Worm (Caenorhabditis elegans) whole organism, dauer: ENCODE results near the gene zig-11.

Source experiments
- unc-62 ChIP-seq: sonication (generic microtip); optimal IDR thresholded peaks from 2 replicates; lab custom pipeline; 2017; ENCODE audit warnings: missing biosample characterization, missing genetic modification reagents, missing genetic modification characterization

zig-11 gene

ce11 chrV:1886997-1887396 lies 5.7 kb downstream of the zig-11 start:
- no peak for TF ChIP-seq unc-62 (GFP tag; lab: Kevin White, UChicago)

- no peak for TF ChIP-seq unc-62 (GFP tag; lab: Kevin White, UChicago)
Observed at ce11 chrV:1883131-1883530, 9.6 kb downstream of the zig-11 start.

- no peak for TF ChIP-seq unc-62 (GFP tag; lab: Kevin White, UChicago)
Observed at ce11 chrV:1878030-1878429, 14.7 kb downstream of the zig-11 start.

- TF ChIP-seq unc-62 (GFP tag; lab: Kevin White, UChicago) = no peak
Observed at ce11 chrV:1875497-1875988, 17.2 kb downstream of the zig-11 start.

ce11 chrV:1874827-1875226 lies 17.9 kb downstream of the zig-11 start:
- no peak for TF ChIP-seq unc-62 (GFP tag; lab: Kevin White, UChicago)

- no peak for TF ChIP-seq unc-62 (GFP tag; lab: Kevin White, UChicago)
Observed at ce11 chrV:1871768-1872296, 20.9 kb downstream of the zig-11 start, which contains the start of the genes T10B5.4 and cct-7. Gene T10B5.4, minus strand, starts transcription at chrV:1871807. Gene cct-7, plus strand, starts transcription at chrV:1872246.

ce11 chrV:1870515-1870940 lies 22.2 kb downstream of the zig-11 start:
- TF ChIP-seq unc-62 (GFP tag; lab: Kevin White, UChicago) = no peak

- no peak for TF ChIP-seq unc-62 (GFP tag; lab: Kevin White, UChicago)
Observed at ce11 chrV:1869682-1870081, 23.1 kb downstream of the zig-11 start, which contains the start of gene T10B5.3. Gene T10B5.3, minus strand, starts transcription at chrV:1869782.

- no peak for TF ChIP-seq unc-62 (GFP tag; lab: Kevin White, UChicago)
Observed at ce11 chrV:1868596-1869263, 24.0 kb downstream of the zig-11 start, which contains the start of gene knl-3. Gene knl-3, plus strand, starts transcription at chrV:1869213.

- TF ChIP-seq unc-62 (GFP tag; lab: Kevin White, UChicago) = no peak
Observed at ce11 chrV:1868025-1868424, 24.7 kb downstream of the zig-11 start.

- no peak for TF ChIP-seq unc-62 (GFP tag; lab: Kevin White, UChicago)
Observed at ce11 chrV:1864997-1865396, 27.7 kb downstream of the zig-11 start.

- TF ChIP-seq unc-62 (GFP tag; lab: Kevin White, UChicago) = no peak
Observed at ce11 chrV:1862954-1863353, 29.8 kb downstream of the zig-11 start.

- TF ChIP-seq unc-62 (GFP tag; lab: Kevin White, UChicago) = no peak
Observed at ce11 chrV:1857840-1858239, 34.9 kb downstream of the zig-11 start.

- TF ChIP-seq unc-62 (GFP tag; lab: Kevin White, UChicago) = no peak
Observed at ce11 chrV:1856176-1856575, 36.6 kb downstream of the zig-11 start, which contains the start of gene T10B5.10. Gene T10B5.10, minus strand, starts transcription at chrV:1856276.

ce11 chrV:1855087-1855486 lies 37.7 kb downstream of the zig-11 start:
- TF ChIP-seq unc-62 (GFP tag; lab: Kevin White, UChicago) = no peak

- no peak for TF ChIP-seq unc-62 (GFP tag; lab: Kevin White, UChicago)
Observed at ce11 chrV:1848590-1848989, 44.1 kb downstream of the zig-11 start.

ce11 chrV:1845977-1846376 lies 46.8 kb downstream of the zig-11 start, which contains the start of gene T10B5.7:
Gene T10B5.7, plus strand, starts transcription at chrV:1846201.
- TF ChIP-seq unc-62 (GFP tag; lab: Kevin White, UChicago) = no peak
